Fruit fly (Drosophila melanogaster): ENCODE measurements around the gene CG11964.
A peak's percentile ranks its signal among the peaks of the same experiment; 100 is the strongest.

Gene CG11964

dm6 chr3R:8896740-8897139 lies 48.1 kb downstream of the CG11964 start (continued):
- TF ChIP-seq MBD-R2 (GFP tag; IDR thresholded peaks at IDR 0.05) (no peak), MESR4 (GFP tag; optimal IDR thresholded peaks at IDR 0.05) (no peak), CG12391 (tag; optimal IDR thresholded peaks at IDR 0.05) (peak; percentile 68), Dip2 (GFP tag; IDR thresholded peaks at IDR 0.05) (no peak), cad (GFP tag; optimal IDR thresholded peaks at IDR 0.05) (no peak), CG34422 (GFP tag; IDR thresholded peaks at IDR 0.05) (no peak; the same call in 2 of the 3 replicates), CG15696 (tag; optimal IDR thresholded peaks at IDR 0.05) (peak; percentile 26), Fer1 (GFP tag; optimal IDR thresholded peaks at IDR 0.05) (peak; percentile 77), bab2 (GFP tag; optimal IDR thresholded peaks at IDR 0.05) (peak; percentile 72), lab (GFP tag; optimal IDR thresholded peaks at IDR 0.05) (peak; percentile 75), CG12219 (GFP tag; optimal IDR thresholded peaks at IDR 0.05) (peak; percentile 68), rib (GFP tag; IDR thresholded peaks at IDR 0.05) (no peak), wek (GFP tag; optimal IDR thresholded peaks at IDR 0.05) (peak; percentile 17), exex (tag; optimal IDR thresholded peaks at IDR 0.05) (no peak), ind (GFP tag; optimal IDR thresholded peaks at IDR 0.05) (peak; percentile 68), CG18262 (tag; optimal IDR thresholded peaks at IDR 0.05) (peak; percentile 65), zen2 (GFP tag; IDR thresholded peaks at IDR 0.05; ENCODE audit: partially characterized antibody) (no peak), Doc2 (GFP tag; IDR thresholded peaks at IDR 0.05) (no peak), Antp (GFP tag; optimal IDR thresholded peaks at IDR 0.05) (peak; percentile 66), CG16779 (GFP tag; IDR thresholded peaks at IDR 0.05) (no peak), trh (GFP tag; optimal IDR thresholded peaks at IDR 0.05) (no peak), Ravus (GFP tag; IDR thresholded peaks at IDR 0.05) (no peak), CG11456 (GFP tag; IDR thresholded peaks at IDR 0.05) (no peak), CG7928 (GFP tag; optimal IDR thresholded peaks at IDR 0.05) (peak; percentile 2), peb (GFP tag; IDR thresholded peaks at IDR 0.05) (no peak), CG5953 (GFP tag; IDR thresholded peaks at IDR 0.05) (no peak), yki (optimal IDR thresholded peaks at IDR 0.05) (no peak), org-1 (GFP tag; optimal IDR thresholded peaks at IDR 0.05) (peak; percentile 70), CG18476 (GFP tag; optimal IDR thresholded peaks at IDR 0.05) (peak; percentile 58), Deaf1 (tag; optimal IDR thresholded peaks at IDR 0.05) (peak; percentile 74), CG15479 (GFP tag; optimal IDR thresholded peaks at IDR 0.05) (no peak), toy (GFP tag; IDR thresholded peaks at IDR 0.05) (no peak), Dref (GFP tag; IDR thresholded peaks at IDR 0.05) (no peak), CG6175 (GFP tag; IDR thresholded peaks at IDR 0.05) (0 out of 3 replicates have a peak, but pooled peaks have one; percentile 16), psq (GFP tag; optimal IDR thresholded peaks at IDR 0.05) (no peak), sug (tag; optimal IDR thresholded peaks at IDR 0.05) (peak; percentile 27), aop (GFP tag; IDR thresholded peaks at IDR 0.05) (no peak), Hmx (GFP tag; optimal IDR thresholded peaks at IDR 0.05) (no peak), Hr78 (GFP tag; optimal IDR thresholded peaks at IDR 0.05) (no peak), en (GFP tag; optimal IDR thresholded peaks at IDR 0.05) (peak; percentile 31), eyg (GFP tag; optimal IDR thresholded peaks at IDR 0.05) (peak; percentile 3), seq (GFP tag; IDR thresholded peaks at IDR 0.05) (peak; percentile 70), CG3407 (GFP tag; optimal IDR thresholded peaks at IDR 0.05) (peak; percentile 7), dan (GFP tag; IDR thresholded peaks at IDR 0.05) (no peak), dpn (GFP tag; optimal IDR thresholded peaks at IDR 0.05) (peak; percentile 55 to 70), CG17361 (GFP tag; IDR thresholded peaks at IDR 0.05) (peak; percentile 67), trem (tag; optimal IDR thresholded peaks at IDR 0.05) (peak; percentile 15), CG9437 (GFP tag; optimal IDR thresholded peaks at IDR 0.05) (peak; percentile 51), H2.0 (GFP tag; IDR thresholded peaks at IDR 0.05) (peak; percentile 33; the same call in 1 of the 2 replicates), phol (tag; optimal IDR thresholded peaks at IDR 0.05) (peak; percentile 74), az2 (GFP tag; optimal IDR thresholded peaks at IDR 0.05) (peak; percentile 63), ci (GFP tag; IDR thresholded peaks at IDR 0.05) (peak; percentile 74; the same call in 2 of the 3 replicates), CG1024 (GFP tag; IDR thresholded peaks at IDR 0.05) (no peak)

Data from whole organism, embryonic.